Worm (Caenorhabditis elegans) whole organism, young adult: ENCODE results near the gene oxi-1.

Source experiments
- F10E7.11 ChIP-seq: sonication (generic microtip); optimal IDR thresholded peaks from 2 replicates; lab custom pipeline; 2017; ENCODE audit warnings: mild to moderate bottlenecking, missing genetic modification characterization, moderate library complexity, missing compliant biosample characterization
- F23B12.7 ChIP-seq: sonication (generic microtip); optimal IDR thresholded peaks from 2 replicates; lab custom pipeline; 2017; ENCODE audit warnings: missing genetic modification characterization, mild to moderate bottlenecking, missing compliant biosample characterization, antibody characterized with exemption, moderate library complexity; ENCODE audit not compliant: insufficient read depth
- F39B2.1 ChIP-seq: fragments of 200-800 bp; sonication (Bioruptor generic); IDR thresholded peaks from 2 replicates; pipeline ENCODE4 v1.3.6; 2022; ENCODE audit warnings: missing genetic modification reagents, missing genetic modification characterization, missing compliant biosample characterization
- F57C9.4 ChIP-seq: sonication (generic microtip); optimal IDR thresholded peaks from 2 replicates; lab custom pipeline; 2017; ENCODE audit warnings: mild to moderate bottlenecking, missing genetic modification characterization, missing compliant biosample characterization
- bed-1 ChIP-seq: fragments of 200-800 bp; sonication (Bioruptor generic); IDR thresholded peaks from 2 replicates; pipeline ENCODE4 v1.3.6; 2022; ENCODE audit warnings: missing genetic modification reagents, missing genetic modification characterization, missing compliant biosample characterization
- ceh-79 ChIP-seq: sonication (generic microtip); optimal IDR thresholded peaks from 2 replicates; lab custom pipeline; 2017; ENCODE audit warnings: mild to moderate bottlenecking, missing genetic modification characterization, missing compliant biosample characterization
- lsy-27 ChIP-seq: sonication (generic microtip); optimal IDR thresholded peaks from 2 replicates; lab custom pipeline; 2017; ENCODE audit warnings: missing genetic modification characterization, mild to moderate bottlenecking, missing compliant biosample characterization, antibody characterized with exemption, missing genotype, borderline replicate concordance; ENCODE audit not compliant: insufficient read depth
- pha-4 ChIP-seq: fragments of 150-350 bp; sonication (generic microtip); optimal IDR thresholded peaks from 2 replicates; lab custom pipeline; 2014; ENCODE audit warnings: missing biosample characterization, missing genetic modification reagents, missing genetic modification characterization
- rec-8 ChIP-seq, 2 experiments: sonication (generic microtip); optimal IDR thresholded peaks; 2 replicates each; lab custom pipeline; 2016; ENCODE audit warnings: mild to moderate bottlenecking in 2 of 2, missing genetic modification characterization in 2 of 2, missing genetic modification reagents in 2 of 2, missing genotype in 2 of 2, missing biosample characterization in 1 of 2, missing compliant biosample characterization in 1 of 2, moderate library complexity in 1 of 2
- snpc-1.1 ChIP-seq: sonication (generic microtip); optimal IDR thresholded peaks from 2 replicates; lab custom pipeline; 2017; ENCODE audit warnings: missing genetic modification characterization, mild to moderate bottlenecking, missing compliant biosample characterization, antibody characterized with exemption, moderate library complexity, missing genotype, missing genetic modification reagents; ENCODE audit not compliant: insufficient read depth
- snpc-4 ChIP-seq, 5 experiments: fragments of 150-350 bp in 1 of 5; sonication (generic microtip) in 4 of 5; optimal IDR thresholded peaks; 2 replicates each; lab custom pipeline; 2014 to 2018; ENCODE audit warnings: missing genetic modification characterization in 5 of 5, missing biosample characterization in 3 of 5, antibody characterized with exemption in 2 of 5, mild to moderate bottlenecking in 2 of 5, missing compliant biosample characterization in 2 of 5, missing genotype in 2 of 5, moderate library complexity in 2 of 5, missing genetic modification reagents in 1 of 5

- TF ChIP-seq snpc-4 (GFP tag; optimal IDR thresholded peaks at IDR 0.05; lab: Kevin White, UChicago): no peak
- TF ChIP-seq snpc-4 (tag; optimal IDR thresholded peaks at IDR 0.05; lab: Kevin White, UChicago): no peak
- TF ChIP-seq F23B12.7 (tag; lab: Kevin White, UChicago): no peak
- TF ChIP-seq rec-8 (tag; optimal IDR thresholded peaks at IDR 0.05; lab: Kevin White, UChicago): no peak
- no peak for TF ChIP-seq bed-1 (GFP tag; lab: Robert Waterston, UW)
- no peak for TF ChIP-seq snpc-1.1 (tag; lab: Kevin White, UChicago)
- TF ChIP-seq F10E7.11 (tag; lab: Kevin White, UChicago): no peak
- no peak for TF ChIP-seq pha-4 (tag; lab: Kevin White, UChicago)
- TF ChIP-seq F39B2.1 (GFP tag; lab: Robert Waterston, UW): no peak
- no peak for TF ChIP-seq lsy-27 (tag; lab: Kevin White, UChicago)
- TF ChIP-seq F57C9.4 (tag; lab: Kevin White, UChicago): no peak
- no peak for TF ChIP-seq ceh-79
Measured at ce11 chrIII:10824206-10824605, 33.9 kb upstream of the oxi-1 start.
